Worm (Caenorhabditis elegans) whole organism, young adult: Measurements from ENCODE around the gene mig-17.

Experiments
- C17E4.6 ChIP-seq: fragments of 200-800 bp; sonication (Bioruptor generic); IDR thresholded peaks from 2 replicates; pipeline ENCODE4 v1.3.6; 2022; ENCODE audit warnings: missing genetic modification reagents, missing genetic modification characterization, missing compliant biosample characterization
- F10E7.11 ChIP-seq: sonication (generic microtip); optimal IDR thresholded peaks from 2 replicates; lab custom pipeline; 2017; ENCODE audit warnings: mild to moderate bottlenecking, missing genetic modification characterization, moderate library complexity, missing compliant biosample characterization
- ZK185.1 ChIP-seq: sonication (generic microtip); optimal IDR thresholded peaks from 2 replicates; lab custom pipeline; 2016; ENCODE audit warnings: mild to moderate bottlenecking, missing genetic modification characterization, missing compliant biosample characterization; ENCODE audit not compliant: poor library complexity, severe bottlenecking
- ccch-3 ChIP-seq: fragments of 200-800 bp; sonication (Bioruptor generic); optimal IDR thresholded peaks from 2 replicates; lab custom pipeline; 2018; ENCODE audit warnings: mild to moderate bottlenecking, missing genetic modification characterization, missing compliant biosample characterization
- cebp-1 ChIP-seq, 2 experiments: fragments of 200-800 bp in 1 of 2; sonication (Bioruptor generic) in 1 of 2; sonication (generic microtip) in 1 of 2; IDR thresholded peaks in 1 of 2; optimal IDR thresholded peaks in 1 of 2; 2 replicates each; pipeline versions ENCODE4 v1.3.6 to Lab custom; 2017 to 2022; ENCODE audit warnings: missing compliant biosample characterization in 2 of 2, missing genetic modification characterization in 2 of 2, mild to moderate bottlenecking in 1 of 2, missing genetic modification reagents in 1 of 2, moderate library complexity in 1 of 2
- ceh-58 ChIP-seq: fragments of 200-800 bp; sonication (Bioruptor generic); IDR thresholded peaks from 2 replicates; pipeline ENCODE4 v1.3.6; 2022; ENCODE audit warnings: missing genetic modification characterization, missing compliant biosample characterization
- ceh-79 ChIP-seq: sonication (generic microtip); optimal IDR thresholded peaks from 2 replicates; lab custom pipeline; 2017; ENCODE audit warnings: mild to moderate bottlenecking, missing genetic modification characterization, missing compliant biosample characterization
- chd-7 ChIP-seq: sonication (generic microtip); optimal IDR thresholded peaks from 2 replicates; lab custom pipeline; 2016; ENCODE audit warnings: mild to moderate bottlenecking, missing genetic modification characterization, moderate library complexity, missing compliant biosample characterization
- die-1 ChIP-seq: sonication (generic microtip); optimal IDR thresholded peaks from 2 replicates; lab custom pipeline; 2016; ENCODE audit warnings: missing genotype, mild to moderate bottlenecking, missing genetic modification characterization, missing compliant biosample characterization
- dpff-1 ChIP-seq: sonication (generic microtip); optimal IDR thresholded peaks from 2 replicates; lab custom pipeline; 2017; ENCODE audit warnings: mild to moderate bottlenecking, missing genetic modification characterization, missing compliant biosample characterization
- egl-18 ChIP-seq: fragments of 200-800 bp; sonication (Bioruptor generic); IDR thresholded peaks from 2 replicates; pipeline ENCODE4 v1.3.6; 2022; ENCODE audit warnings: missing genetic modification reagents, missing genetic modification characterization, missing compliant biosample characterization
- ekl-4 ChIP-seq: fragments of 200-800 bp; sonication (Bioruptor generic); IDR thresholded peaks from 2 replicates; pipeline ENCODE4 v1.3.6; 2022; ENCODE audit warnings: missing genetic modification reagents, missing genetic modification characterization, missing compliant biosample characterization
- ets-4 ChIP-seq: fragments of 200-800 bp; sonication (Bioruptor generic); optimal IDR thresholded peaks from 2 replicates; lab custom pipeline; 2018; ENCODE audit warnings: mild to moderate bottlenecking, missing genetic modification characterization, missing compliant biosample characterization
- hrde-1 ChIP-seq: sonication (generic microtip); optimal IDR thresholded peaks from 2 replicates; lab custom pipeline; 2016; ENCODE audit warnings: missing genetic modification characterization, mild to moderate bottlenecking, missing compliant biosample characterization, moderate library complexity, missing genotype, missing genetic modification reagents, borderline replicate concordance
- let-526 ChIP-seq: fragments of 200-800 bp; sonication (Bioruptor generic); IDR thresholded peaks from 2 replicates; pipeline ENCODE4 v1.3.6; 2022; ENCODE audit warnings: missing genetic modification reagents, missing genetic modification characterization, missing compliant biosample characterization
- let-607 ChIP-seq, 2 experiments: fragments of 200-800 bp in 1 of 2; sonication (Bioruptor generic) in 1 of 2; sonication (generic microtip) in 1 of 2; optimal IDR thresholded peaks; 2 replicates each; lab custom pipeline; 2016 to 2018; ENCODE audit warnings: mild to moderate bottlenecking in 2 of 2, missing compliant biosample characterization in 2 of 2, missing genetic modification characterization in 2 of 2, moderate library complexity in 2 of 2, missing genotype in 1 of 2
- lin-54 ChIP-seq: fragments of 200-800 bp; sonication (Bioruptor generic); optimal IDR thresholded peaks from 2 replicates; lab custom pipeline; 2018; ENCODE audit warnings: mild to moderate bottlenecking, missing genetic modification characterization, missing compliant biosample characterization
- lir-1 ChIP-seq: fragments of 200-800 bp; sonication (Bioruptor generic); conservative IDR thresholded peaks from 2 replicates; pipeline ENCODE4 v1.3.6; 2022; ENCODE audit warnings: missing genetic modification reagents, missing genetic modification characterization, missing compliant biosample characterization
- lsy-27 ChIP-seq: sonication (generic microtip); optimal IDR thresholded peaks from 2 replicates; lab custom pipeline; 2017; ENCODE audit warnings: missing genetic modification characterization, mild to moderate bottlenecking, missing compliant biosample characterization, antibody characterized with exemption, missing genotype, borderline replicate concordance; ENCODE audit not compliant: insufficient read depth
- mel-28 ChIP-seq: sonication (generic microtip); optimal IDR thresholded peaks from 2 replicates; lab custom pipeline; 2016; ENCODE audit warnings: borderline replicate concordance, mild to moderate bottlenecking, missing genetic modification characterization, missing compliant biosample characterization
- mes-4 ChIP-seq: sonication (generic microtip); optimal IDR thresholded peaks from 2 replicates; lab custom pipeline; 2016; ENCODE audit warnings: missing genotype, missing genetic modification characterization, missing compliant biosample characterization
- nfya-1 ChIP-seq: sonication (generic microtip); optimal IDR thresholded peaks from 2 replicates; lab custom pipeline; 2017; ENCODE audit warnings: antibody characterized with exemption, missing compliant biosample characterization, missing genetic modification characterization, borderline replicate concordance; ENCODE audit not compliant: insufficient read depth
- nhr-179 ChIP-seq: sonication (generic microtip); optimal IDR thresholded peaks from 2 replicates; lab custom pipeline; 2016; ENCODE audit warnings: mild to moderate bottlenecking, missing genetic modification characterization, missing compliant biosample characterization
- nhr-80 ChIP-seq: sonication (generic microtip); optimal IDR thresholded peaks from 2 replicates; lab custom pipeline; 2016; ENCODE audit warnings: missing genetic modification characterization, missing compliant biosample characterization
- pha-4 ChIP-seq: fragments of 150-350 bp; sonication (generic microtip); optimal IDR thresholded peaks from 2 replicates; lab custom pipeline; 2014; ENCODE audit warnings: missing biosample characterization, missing genetic modification reagents, missing genetic modification characterization
- rcor-1 ChIP-seq: fragments of 200-800 bp; sonication (Bioruptor generic); IDR thresholded peaks from 2 replicates; pipeline ENCODE4 v1.3.6; 2022; ENCODE audit warnings: missing genetic modification reagents, missing genetic modification characterization, missing compliant biosample characterization
- repo-1 ChIP-seq: sonication (generic microtip); optimal IDR thresholded peaks from 2 replicates; lab custom pipeline; 2017; ENCODE audit warnings: mild to moderate bottlenecking, missing genetic modification characterization, missing compliant biosample characterization
- snpc-1.3 ChIP-seq: sonication (generic microtip); optimal IDR thresholded peaks from 2 replicates; lab custom pipeline; 2017; ENCODE audit warnings: missing genetic modification characterization, mild to moderate bottlenecking, missing compliant biosample characterization, antibody characterized with exemption, moderate library complexity, missing genotype, missing genetic modification reagents; ENCODE audit not compliant: insufficient read depth
- snpc-3.4 ChIP-seq: sonication (generic microtip); optimal IDR thresholded peaks from 2 replicates; lab custom pipeline; 2017; ENCODE audit warnings: missing genetic modification characterization, mild to moderate bottlenecking, missing compliant biosample characterization, antibody characterized with exemption, moderate library complexity, missing genotype, missing genetic modification reagents
- tbp1 ChIP-seq: fragments of 200-800 bp; sonication (Bioruptor generic); optimal IDR thresholded peaks from 2 replicates; lab custom pipeline; 2018; ENCODE audit warnings: mild to moderate bottlenecking, missing genetic modification characterization, missing compliant biosample characterization
- tlf-1 ChIP-seq: fragments of 200-800 bp; sonication (Bioruptor generic); optimal IDR thresholded peaks from 2 replicates; lab custom pipeline; 2018; ENCODE audit warnings: mild to moderate bottlenecking, missing genetic modification characterization, missing compliant biosample characterization
- unc-130 ChIP-seq: sonication (generic microtip); optimal IDR thresholded peaks from 2 replicates; lab custom pipeline; 2016; ENCODE audit warnings: missing genetic modification reagents, missing genetic modification characterization, missing compliant biosample characterization
- ztf-6 ChIP-seq: fragments of 200-800 bp; sonication (Bioruptor generic); IDR thresholded peaks from 2 replicates; pipeline ENCODE4 v1.3.6; 2022; ENCODE audit warnings: missing genetic modification reagents, missing genetic modification characterization, missing compliant biosample characterization

The mig-17 gene

DNA sequence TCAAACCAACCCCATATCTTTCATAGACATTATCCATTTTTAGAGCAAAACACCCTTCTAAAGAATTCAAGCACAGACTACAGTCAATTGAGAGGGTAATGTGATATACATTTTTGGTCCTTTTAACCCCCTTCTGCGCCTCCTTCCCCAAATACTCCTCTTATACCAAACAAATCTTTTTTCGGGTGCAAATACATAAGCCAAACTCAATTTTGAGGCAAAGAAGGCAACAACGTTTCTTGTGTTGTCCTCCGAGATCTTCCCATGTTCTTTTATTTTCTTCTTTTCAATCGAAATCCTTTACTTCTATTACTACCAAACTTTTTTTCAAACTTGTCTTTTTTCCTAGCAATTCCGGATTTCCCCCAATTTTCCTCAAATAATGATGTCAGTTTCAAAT lies 8.4 kb downstream of the mig-17 start (continued):
- no peak for TF ChIP-seq lin-54 (GFP tag; lab: Kevin White, UChicago)
- TF ChIP-seq ccch-3 (GFP tag; lab: Kevin White, UChicago) = no peak
- TF ChIP-seq ceh-58 = no peak
- no peak for TF ChIP-seq ztf-6 (GFP tag; lab: Robert Waterston, UW)
- no peak for TF ChIP-seq ZK185.1 (tag; lab: Kevin White, UChicago)
- no peak for TF ChIP-seq tlf-1 (GFP tag; lab: Kevin White, UChicago)
- no peak for TF ChIP-seq rcor-1 (GFP tag; lab: Robert Waterston, UW)
- no peak for TF ChIP-seq cebp-1 (GFP tag; IDR thresholded peaks at IDR 0.05; lab: Robert Waterston, UW)
- no peak for TF ChIP-seq cebp-1 (tag; optimal IDR thresholded peaks at IDR 0.05; lab: Kevin White, UChicago)
- TF ChIP-seq nfya-1 (tag; lab: Kevin White, UChicago) = no peak

- TF ChIP-seq snpc-3.4 (no peak), mes-4 (tag; lab: Kevin White, UChicago) (no peak)
Observed at ce11 chrV:11459255-11459654, 12.8 kb downstream of the mig-17 start, which contains the start of gene T11F9.1. T11F9.1 (plus strand) TSS chrV:11459555.

DNA sequence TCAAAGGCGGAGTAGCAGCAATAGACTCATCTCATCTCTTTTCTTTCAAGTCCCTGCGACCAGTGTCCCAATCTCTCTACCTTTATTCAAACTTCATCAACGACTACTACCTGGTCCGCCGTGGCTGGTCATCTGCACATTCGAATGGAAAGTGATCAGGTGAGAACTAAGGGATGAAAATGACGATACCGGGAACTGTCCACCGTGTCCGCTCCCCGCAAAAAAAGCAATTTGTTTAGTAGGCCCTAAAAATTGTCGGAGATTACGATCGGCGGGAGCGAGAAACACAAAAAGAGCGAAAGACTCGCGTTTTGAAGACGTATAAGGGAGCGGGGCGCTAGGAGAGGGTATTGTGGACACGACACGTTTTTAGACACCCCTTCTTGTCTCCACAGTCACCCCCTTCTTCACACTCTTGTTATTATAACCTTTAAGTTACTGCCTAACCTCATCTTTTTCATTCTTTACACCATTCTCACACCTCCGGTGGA lies 16.5 kb downstream of the mig-17 start, which contains the start of gene zipt-16:
Gene zipt-16, plus strand, starts transcription at position 51 of the 491 bp plus-strand sequence.
- TF ChIP-seq chd-7 (tag; lab: Kevin White, UChicago) = no peak
- no peak for TF ChIP-seq egl-18
- no peak for TF ChIP-seq mel-28 (tag; lab: Kevin White, UChicago)
- no peak for TF ChIP-seq tbp1 (GFP tag; lab: Kevin White, UChicago)
- no peak for TF ChIP-seq F10E7.11 (tag; lab: Kevin White, UChicago)
- TF ChIP-seq unc-130 (GFP tag; lab: Kevin White, UChicago) = no peak
- no peak for TF ChIP-seq lsy-27 (tag; lab: Kevin White, UChicago)
- TF ChIP-seq pha-4 (tag; lab: Kevin White, UChicago) = no peak
- no peak for TF ChIP-seq dpff-1 (tag; lab: Kevin White, UChicago)
- no peak for TF ChIP-seq ekl-4
- TF ChIP-seq hrde-1 (tag; lab: Kevin White, UChicago) = no peak
- TF ChIP-seq let-526 (GFP tag; lab: Robert Waterston, UW) = no peak
- no peak for TF ChIP-seq ceh-79 (tag; lab: Kevin White, UChicago)
- TF ChIP-seq snpc-1.3 = no peak
- no peak for TF ChIP-seq C17E4.6 (GFP tag; lab: Robert Waterston, UW)
- no peak for TF ChIP-seq lir-1 (GFP tag; lab: Robert Waterston, UW)
- no peak for TF ChIP-seq die-1
- no peak for TF ChIP-seq repo-1 (tag; lab: Kevin White, UChicago)

DNA sequence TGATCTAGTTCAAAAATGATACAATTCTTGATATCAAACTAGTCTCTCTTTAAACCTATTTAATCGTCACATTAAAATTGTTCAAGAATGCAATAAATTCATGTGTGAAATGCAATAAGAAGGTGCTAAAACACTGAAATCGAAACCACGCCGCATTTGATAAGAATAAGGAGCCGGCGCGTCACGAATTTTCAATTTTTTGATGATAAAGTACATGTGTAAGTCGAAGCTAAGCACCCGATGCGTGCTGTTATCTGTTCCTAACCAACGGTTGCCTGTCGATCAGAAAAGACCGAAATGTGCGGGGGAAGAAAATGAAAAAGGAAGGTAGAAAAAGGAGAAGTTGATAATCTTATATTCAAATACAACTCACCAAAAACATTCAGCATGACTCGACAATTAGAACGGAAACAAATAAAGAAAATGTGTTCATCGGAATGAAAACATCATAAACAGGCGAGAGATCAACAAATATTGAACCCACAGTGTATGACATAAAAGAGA lies 23.8 kb downstream of the mig-17 start, which contains the start of gene aat-6:
Gene aat-6, minus strand, starts transcription at position 454 of the 504 bp plus-strand sequence.
- TF ChIP-seq let-607 (tag; optimal IDR thresholded peaks at IDR 0.05; lab: Kevin White, UChicago) (peak in 1 of 2 experiments; percentile 23), nhr-80 (tag; lab: Kevin White, UChicago) (peak; percentile 92), nhr-179 (tag; lab: Kevin White, UChicago) (no peak), ets-4 (GFP tag; lab: Kevin White, UChicago) (peak; percentile 38)
